Fruit fly (Drosophila melanogaster) whole organism, pupa: ENCODE measurements around the gene CG11889.

Experiments
- CG10348 ChIP-seq: fragments of 200-800 bp; sonication (Bioruptor generic); IDR thresholded peaks from 2 replicates; pipeline ENCODE4 v1.3.6; 2022; ENCODE audit warnings: missing biosample characterization, missing genetic modification characterization
- CG12605 ChIP-seq: fragments of 200-800 bp; sonication (Bioruptor generic); IDR thresholded peaks from 2 replicates; pipeline ENCODE4 v1.3.6; 2022; ENCODE audit warnings: missing biosample characterization, missing genetic modification characterization
- CG13204 ChIP-seq: fragments of 200-800 bp; sonication (Bioruptor generic); optimal IDR thresholded peaks from 2 replicates; lab custom pipeline; 2018; ENCODE audit warnings: missing biosample characterization, mild to moderate bottlenecking, missing genetic modification characterization, moderate library complexity
- CG14655 ChIP-seq: fragments of 200-800 bp; sonication (Bioruptor generic); optimal IDR thresholded peaks from 3 replicates; lab custom pipeline; 2017; ENCODE audit warnings: mild to moderate bottlenecking, missing biosample characterization, missing genetic modification reagents, missing genetic modification characterization
- CG15710 ChIP-seq: fragments of 200-800 bp; sonication (Bioruptor generic); optimal IDR thresholded peaks from 2 replicates; lab custom pipeline; 2018; ENCODE audit warnings: missing biosample characterization, mild to moderate bottlenecking, missing genetic modification characterization, moderate library complexity
- CG17806 ChIP-seq: fragments of 200-800 bp; sonication (Bioruptor generic); optimal IDR thresholded peaks from 2 replicates; lab custom pipeline; 2018; ENCODE audit warnings: missing biosample characterization, mild to moderate bottlenecking, missing genetic modification characterization, moderate library complexity
- CG32121 ChIP-seq: fragments of 200-800 bp; sonication (Bioruptor generic); IDR thresholded peaks from 2 replicates; pipeline ENCODE4 v1.3.6; 2022; ENCODE audit warnings: missing biosample characterization, missing genetic modification characterization
- CG34367 ChIP-seq: fragments of 200-800 bp; sonication (Bioruptor generic); optimal IDR thresholded peaks from 2 replicates; lab custom pipeline; 2018; ENCODE audit warnings: missing biosample characterization, mild to moderate bottlenecking, missing genetic modification characterization
- CG8159 ChIP-seq: fragments of 200-800 bp; sonication (Bioruptor generic); optimal IDR thresholded peaks from 3 replicates; lab custom pipeline; 2018; ENCODE audit warnings: missing biosample characterization, mild to moderate bottlenecking, missing genetic modification characterization, moderate library complexity
- CG8301 ChIP-seq: fragments of 200-800 bp; sonication (Bioruptor generic); optimal IDR thresholded peaks from 2 replicates; lab custom pipeline; 2018; ENCODE audit warnings: missing biosample characterization, mild to moderate bottlenecking, missing genetic modification characterization
- CG9948 ChIP-seq: fragments of 200-800 bp; sonication (Bioruptor generic); optimal IDR thresholded peaks from 2 replicates; lab custom pipeline; 2018; ENCODE audit warnings: missing biosample characterization, mild to moderate bottlenecking, missing genetic modification characterization, moderate library complexity
- D1 ChIP-seq: fragments of 200-800 bp; sonication (Bioruptor generic); optimal IDR thresholded peaks from 2 replicates; lab custom pipeline; 2018; ENCODE audit warnings: missing biosample characterization, mild to moderate bottlenecking, missing genetic modification characterization, moderate library complexity
- EcR ChIP-seq: fragments of 200-800 bp; sonication (Bioruptor generic); optimal IDR thresholded peaks from 3 replicates; lab custom pipeline; 2019; ENCODE audit warnings: missing biosample characterization, missing genetic modification characterization, mild to moderate bottlenecking, moderate library complexity, missing genetic modification reagents
- Ets98B ChIP-seq: fragments of 200-800 bp; sonication (Bioruptor generic); IDR thresholded peaks from 2 replicates; pipeline ENCODE4 v1.3.6; 2022; ENCODE audit warnings: missing biosample characterization, missing genetic modification characterization
- Pif1A ChIP-seq: fragments of 200-800 bp; sonication (Bioruptor generic); optimal IDR thresholded peaks from 3 replicates; lab custom pipeline; 2016; ENCODE audit warnings: missing biosample characterization, missing genetic modification characterization
- Pif1B ChIP-seq: fragments of 200-800 bp; sonication (Bioruptor generic); optimal IDR thresholded peaks from 3 replicates; lab custom pipeline; 2016; ENCODE audit warnings: missing biosample characterization, missing genetic modification characterization
- Snoo ChIP-seq: fragments of 200-800 bp; sonication (Bioruptor generic); optimal IDR thresholded peaks from 3 replicates; lab custom pipeline; 2017; ENCODE audit warnings: missing biosample characterization, mild to moderate bottlenecking, missing genetic modification characterization, inconsistent platforms
- fd96Ca ChIP-seq: fragments of 200-800 bp; sonication (Bioruptor generic); IDR thresholded peaks from 3 replicates; pipeline ENCODE4 v1.3.6; 2022; ENCODE audit warnings: missing biosample characterization, missing genetic modification characterization
- gl ChIP-seq: fragments of 200-800 bp; sonication (Bioruptor generic); optimal IDR thresholded peaks from 2 replicates; lab custom pipeline; 2018; ENCODE audit warnings: missing biosample characterization, mild to moderate bottlenecking, missing genetic modification characterization
- rn ChIP-seq: fragments of 200-800 bp; sonication (Bioruptor generic); IDR thresholded peaks from 2 replicates; pipeline ENCODE4 v1.3.6; 2022; ENCODE audit warnings: missing biosample characterization, missing genetic modification characterization

Gene CG11889

dm6 chr3R:25321681-25322080 is 51.7 kb downstream of the CG11889 start:
- TF ChIP-seq CG12605 (GFP tag; lab: Robert Waterston, UW) (no peak), Pif1A (GFP tag; lab: Kevin White, UChicago) (no peak), EcR (GFP tag; lab: Kevin White, UChicago) (no peak), CG32121 (GFP tag; lab: Robert Waterston, UW) (no peak), CG34367 (tag; lab: Kevin White, UChicago) (no peak), fd96Ca (GFP tag; lab: Robert Waterston, UW) (no peak), D1 (tag; lab: Kevin White, UChicago) (no peak), CG15710 (tag; lab: Kevin White, UChicago) (no peak), CG10348 (GFP tag; lab: Robert Waterston, UW) (no peak), gl (no peak), Ets98B (GFP tag; lab: Robert Waterston, UW) (no peak), CG17806 (tag; lab: Kevin White, UChicago) (no peak), rn (GFP tag; lab: Robert Waterston, UW) (no peak), CG8301 (tag; lab: Kevin White, UChicago) (no peak), CG13204 (GFP tag; lab: Kevin White, UChicago) (no peak), Pif1B (GFP tag; lab: Kevin White, UChicago) (no peak)

DNA sequence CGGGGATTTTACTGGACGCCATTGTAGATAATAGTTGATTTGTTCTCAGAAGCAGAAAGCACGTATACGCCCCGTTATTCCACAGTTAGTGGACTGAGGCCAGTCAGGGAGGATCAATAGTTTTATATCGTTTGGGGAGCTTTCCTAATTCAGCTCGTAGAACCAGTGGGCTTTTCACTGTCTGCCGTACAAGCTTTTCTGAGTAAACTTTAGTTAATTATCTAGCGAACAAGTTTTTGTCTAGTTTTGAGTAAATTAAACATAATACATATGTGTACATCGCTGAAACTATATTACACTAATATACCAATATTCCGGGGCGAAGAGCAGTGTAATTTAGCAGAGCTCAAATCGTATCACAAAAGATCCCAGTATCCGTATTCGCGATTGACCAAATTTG is 52.6 kb downstream of the CG11889 start, which contains the start of gene CG10562:
CG10562 (minus strand) TSS at position 101 of the 400 bp plus-strand sequence.
- TF ChIP-seq CG8159 (tag; lab: Kevin White, UChicago) (no peak), fd96Ca (GFP tag; lab: Robert Waterston, UW) (no peak), CG32121 (GFP tag; lab: Robert Waterston, UW) (no peak), Pif1B (GFP tag; lab: Kevin White, UChicago) (no peak), CG10348 (GFP tag; lab: Robert Waterston, UW) (no peak), Snoo (tag; lab: Kevin White, UChicago) (no peak), gl (no peak), CG9948 (tag; lab: Kevin White, UChicago) (no peak), CG34367 (tag; lab: Kevin White, UChicago) (no peak), CG8301 (tag; lab: Kevin White, UChicago) (no peak), CG14655 (GFP tag; lab: Kevin White, UChicago) (no peak), CG13204 (GFP tag; lab: Kevin White, UChicago) (no peak), CG15710 (tag; lab: Kevin White, UChicago) (no peak), EcR (GFP tag; lab: Kevin White, UChicago) (no peak)
